Fruit fly (Drosophila melanogaster): ENCODE data around the gene Edc3.

Edc3 gene

dm6 chr3L:17502235-17502634, 27.4 kb downstream of the Edc3 start:
- peak; percentile 20 to 82 for TF ChIP-seq foxo (GFP tag; optimal IDR thresholded peaks at IDR 0.05)
- peak; percentile 81 for TF ChIP-seq rgr (GFP tag; optimal IDR thresholded peaks at IDR 0.05)
- peak; percentile 78 for TF ChIP-seq OdsH (GFP tag; optimal IDR thresholded peaks at IDR 0.05)
- peak; percentile 82 for TF ChIP-seq br (GFP tag; optimal IDR thresholded peaks at IDR 0.05)
- peak; percentile 70 for TF ChIP-seq psq (GFP tag; optimal IDR thresholded peaks at IDR 0.05)
- TF ChIP-seq h (GFP tag; optimal IDR thresholded peaks at IDR 0.05) = peak; percentile 85
- peak; percentile 74 for TF ChIP-seq Sp1 (GFP tag; optimal IDR thresholded peaks at IDR 0.05)
- TF ChIP-seq sage (GFP tag; optimal IDR thresholded peaks at IDR 0.05) = peak; percentile 49
- TF ChIP-seq Rel (GFP tag; optimal IDR thresholded peaks at IDR 0.05) = peak; percentile 62
- TF ChIP-seq Rel (tag; optimal IDR thresholded peaks at IDR 0.05) = no peak
- peak; percentile 78 for TF ChIP-seq HLH106 (tag; optimal IDR thresholded peaks at IDR 0.05)
- no peak for TF ChIP-seq Abd-B (GFP tag; optimal IDR thresholded peaks at IDR 0.05)
- peak; percentile 26 for TF ChIP-seq dmrt93B (GFP tag; optimal IDR thresholded peaks at IDR 0.05)
- TF ChIP-seq GATAd (GFP tag; optimal IDR thresholded peaks at IDR 0.05) = no peak
- TF ChIP-seq tai (GFP tag; optimal IDR thresholded peaks at IDR 0.05) = peak; percentile 51
- no peak for TF ChIP-seq Mio (GFP tag; optimal IDR thresholded peaks at IDR 0.05)
- TF ChIP-seq woc (GFP tag; optimal IDR thresholded peaks at IDR 0.05) = peak; percentile 81
- peak; percentile 43 for TF ChIP-seq Jra (GFP tag; optimal IDR thresholded peaks at IDR 0.05)
- no peak for TF ChIP-seq Dif (GFP tag; optimal IDR thresholded peaks at IDR 0.05; ENCODE audit: partially characterized antibody)
- peak; percentile 79 for TF ChIP-seq ey (GFP tag; optimal IDR thresholded peaks at IDR 0.05)
- no peak for TF ChIP-seq dl (GFP tag; optimal IDR thresholded peaks at IDR 0.05; ENCODE audit: insufficient read depth in 1 of 2, partially characterized antibody in 2 of 2)
- no peak for TF ChIP-seq Hr78 (GFP tag; optimal IDR thresholded peaks at IDR 0.05)
- no peak for TF ChIP-seq Vsx2 (GFP tag; optimal IDR thresholded peaks at IDR 0.05; ENCODE audit: partially characterized antibody)
- TF ChIP-seq Hnf4 (GFP tag; optimal IDR thresholded peaks at IDR 0.05) = peak; percentile 62
- peak; percentile 33 for TF ChIP-seq Hr83 (GFP tag; optimal IDR thresholded peaks at IDR 0.05; ENCODE audit: poor library complexity, severe bottlenecking)
- peak; percentile 65 for TF ChIP-seq CG32264 (GFP tag; optimal IDR thresholded peaks at IDR 0.05)
- TF ChIP-seq fru (GFP tag; optimal IDR thresholded peaks at IDR 0.05) = peak; percentile 85

dm6 chr3L:17500315-17500985, 29.2 kb downstream of the Edc3 start:
- TF ChIP-seq Sp1 (GFP tag; optimal IDR thresholded peaks at IDR 0.05) = no peak
- peak; percentile 58 for TF ChIP-seq Dif (GFP tag; optimal IDR thresholded peaks at IDR 0.05; ENCODE audit: partially characterized antibody)

- no peak for TF ChIP-seq ey (GFP tag; optimal IDR thresholded peaks at IDR 0.05)
- TF ChIP-seq psq (GFP tag; optimal IDR thresholded peaks at IDR 0.05) = no peak
- TF ChIP-seq Rel (GFP tag; optimal IDR thresholded peaks at IDR 0.05) = no peak
- TF ChIP-seq Rel (tag; optimal IDR thresholded peaks at IDR 0.05) = no peak
Observed at dm6 chr3L:17498952-17499710, 30.5 kb downstream of the Edc3 start.

DNA sequence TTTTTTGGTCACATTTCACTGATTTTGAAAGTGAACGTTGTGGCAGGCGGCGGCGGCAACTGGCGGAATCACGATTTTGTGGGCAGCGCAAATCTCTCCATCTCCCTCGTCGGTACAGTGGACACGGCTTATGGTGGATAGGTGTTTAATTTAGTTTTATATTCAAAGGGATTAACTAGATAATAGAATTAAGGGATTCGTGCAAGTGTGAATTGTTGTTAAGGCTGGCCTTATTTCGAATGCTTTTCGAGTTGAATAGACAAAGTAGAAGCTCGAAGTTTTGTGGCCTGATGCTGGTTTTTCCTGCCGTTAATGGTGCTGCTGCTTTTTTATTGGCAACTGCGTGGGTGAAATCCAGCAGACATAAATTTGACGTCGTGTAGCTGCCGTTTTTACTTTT, 31.7 kb downstream of the Edc3 start:
- TF ChIP-seq N (GFP tag; optimal IDR thresholded peaks at IDR 0.05) = no peak
- no peak for TF ChIP-seq dl (GFP tag; optimal IDR thresholded peaks at IDR 0.05; ENCODE audit: insufficient read depth in 1 of 2, partially characterized antibody in 2 of 2)
- TF ChIP-seq Hnf4 (GFP tag; optimal IDR thresholded peaks at IDR 0.05) = no peak
- no peak for TF ChIP-seq Myc (optimal IDR thresholded peaks at IDR 0.05)
- no peak for TF ChIP-seq Dif (GFP tag; optimal IDR thresholded peaks at IDR 0.05; ENCODE audit: partially characterized antibody)
- no peak for TF ChIP-seq psq (GFP tag; optimal IDR thresholded peaks at IDR 0.05)
- TF ChIP-seq dsf (GFP tag; optimal IDR thresholded peaks at IDR 0.05; ENCODE audit: borderline replicate concordance) = no peak
- TF ChIP-seq Dfd (GFP tag; optimal IDR thresholded peaks at IDR 0.05) = no peak
- no peak for TF ChIP-seq Abd-B (GFP tag; optimal IDR thresholded peaks at IDR 0.05)
- no peak for TF ChIP-seq sage (GFP tag; optimal IDR thresholded peaks at IDR 0.05)
- no peak for TF ChIP-seq sv (GFP tag; optimal IDR thresholded peaks at IDR 0.05)
- TF ChIP-seq tai (GFP tag; optimal IDR thresholded peaks at IDR 0.05) = no peak
- no peak for TF ChIP-seq Rel (GFP tag; optimal IDR thresholded peaks at IDR 0.05)
- no peak for TF ChIP-seq Rel (tag; optimal IDR thresholded peaks at IDR 0.05)
- no peak for TF ChIP-seq CG32264 (GFP tag; optimal IDR thresholded peaks at IDR 0.05)
- TF ChIP-seq GATAd (GFP tag; optimal IDR thresholded peaks at IDR 0.05) = no peak
- TF ChIP-seq lola (GFP tag; optimal IDR thresholded peaks at IDR 0.05) = no peak

Data from whole organism, wandering third instar larva.